Worm (Caenorhabditis elegans) whole organism, L1 larva: Measurements from ENCODE around the gene C43G2.3.

Experiments used
- aha-1 ChIP-seq: fragments of 150-350 bp; optimal IDR thresholded peaks from 2 replicates; lab custom pipeline; 2014; ENCODE audit warnings: missing biosample characterization, missing genetic modification characterization
- ama-1 ChIP-seq: fragments of 150-350 bp; optimal IDR thresholded peaks from 2 replicates; lab custom pipeline; 2014
- elt-2 ChIP-seq: sonication (generic microtip); optimal IDR thresholded peaks from 2 replicates; lab custom pipeline; 2016; ENCODE audit warnings: missing genetic modification characterization, mild to moderate bottlenecking, inconsistent platforms, missing compliant biosample characterization, missing genetic modification reagents
- fos-1 ChIP-seq: fragments of 150-350 bp; optimal IDR thresholded peaks from 2 replicates; lab custom pipeline; 2014; ENCODE audit warnings: missing biosample characterization, missing genetic modification characterization
- lin-15B ChIP-seq: fragments of 150-350 bp; sonication (generic microtip); optimal IDR thresholded peaks from 3 replicates; lab custom pipeline; 2014; ENCODE audit warnings: missing biosample characterization, missing genetic modification characterization
- lsy-2 ChIP-seq, 2 experiments: fragments of 150-350 bp; optimal IDR thresholded peaks; 2 replicates each; lab custom pipeline; 2014; ENCODE audit warnings: missing biosample characterization in 2 of 2, missing genetic modification characterization in 2 of 2
- nhr-47 ChIP-seq: sonication (generic microtip); optimal IDR thresholded peaks from 2 replicates; lab custom pipeline; 2016; ENCODE audit warnings: mild to moderate bottlenecking, missing genetic modification characterization, moderate library complexity, missing compliant biosample characterization
- nhr-85 ChIP-seq: sonication (generic microtip); peaks from one replicate; lab custom pipeline; 2016; ENCODE audit warnings: missing genetic modification characterization, inconsistent platforms, missing compliant biosample characterization
- nhr-90 ChIP-seq: sonication (generic microtip); optimal IDR thresholded peaks from 2 replicates; lab custom pipeline; 2016; ENCODE audit warnings: mild to moderate bottlenecking, missing genetic modification characterization, missing compliant biosample characterization; ENCODE audit not compliant: poor library complexity
- snpc-4 ChIP-seq: fragments of 150-350 bp; optimal IDR thresholded peaks from 2 replicates; lab custom pipeline; 2014; ENCODE audit warnings: missing biosample characterization, missing genetic modification characterization

DNA sequence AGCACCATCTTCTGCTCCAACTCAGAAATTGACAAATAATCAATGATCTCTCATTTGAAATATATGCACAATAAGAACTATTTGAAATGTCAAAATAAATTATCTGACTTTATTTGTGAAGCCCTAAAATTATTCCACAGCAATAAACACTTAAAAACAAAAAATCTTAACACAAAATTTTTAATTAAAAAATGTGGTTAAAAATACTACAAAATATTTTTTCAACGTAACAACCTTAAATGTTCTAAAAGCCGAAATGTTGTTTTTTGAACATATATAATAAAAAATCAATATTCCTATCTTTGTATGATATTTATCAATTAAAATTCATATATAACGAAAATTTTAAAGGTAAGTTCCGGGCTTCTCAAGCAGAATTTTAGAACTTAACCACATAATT, 21.4 kb downstream of the C43G2.3 start, which contains the start of gene F38A5.8:
- no peak for TF ChIP-seq aha-1 (tag; lab: Kevin White, UChicago)
- TF ChIP-seq fos-1 (tag; lab: Kevin White, UChicago): no peak
- no peak for TF ChIP-seq snpc-4 (tag; lab: Kevin White, UChicago)
- TF ChIP-seq lin-15B (tag; lab: Kevin White, UChicago): no peak
- no peak for TF ChIP-seq nhr-85
- no peak for TF ChIP-seq nhr-47
- no peak for TF ChIP-seq lsy-2 (tag; optimal IDR thresholded peaks at IDR 0.05; lab: Kevin White, UChicago)
- TF ChIP-seq ama-1 (lab: Kevin White, UChicago): no peak
- TF ChIP-seq elt-2 (tag; lab: Kevin White, UChicago): no peak
- TF ChIP-seq nhr-90 (tag; lab: Kevin White, UChicago): no peak
